Worm (Caenorhabditis elegans) whole organism, dauer: ENCODE data around the gene ketn-1.

ENCODE experiments used
- unc-62 ChIP-seq: sonication (generic microtip); optimal IDR thresholded peaks from 2 replicates; lab custom pipeline; 2017; ENCODE audit warnings: missing biosample characterization, missing genetic modification reagents, missing genetic modification characterization

The ketn-1 gene

ce11 chrV:2807760-2808159 is at the start of gene ketn-1:
Gene ketn-1, minus strand, starts transcription at chrV:2807860.
- no peak for TF ChIP-seq unc-62 (GFP tag; lab: Kevin White, UChicago)

- TF ChIP-seq unc-62 (GFP tag; lab: Kevin White, UChicago) = no peak
These were observed 47.8 kb upstream of the ketn-1 start, which contains the start of gene srj-57 for ce11 chrV:2855473-2855872. Gene srj-57, minus strand, starts transcription at chrV:2855573.

ce11 chrV:2849071-2849470 is 41.4 kb upstream of the ketn-1 start, which contains the start of gene ugt-53:
Gene ugt-53, plus strand, starts transcription at chrV:2849343.
- TF ChIP-seq unc-62 (GFP tag; lab: Kevin White, UChicago) = no peak

- TF ChIP-seq unc-62 (GFP tag; lab: Kevin White, UChicago) = no peak
These were observed 40.8 kb upstream of the ketn-1 start, which contains the start of gene srj-49 for ce11 chrV:2848290-2848937. Gene srj-49, minus strand, starts transcription at chrV:2848340.

DNA sequence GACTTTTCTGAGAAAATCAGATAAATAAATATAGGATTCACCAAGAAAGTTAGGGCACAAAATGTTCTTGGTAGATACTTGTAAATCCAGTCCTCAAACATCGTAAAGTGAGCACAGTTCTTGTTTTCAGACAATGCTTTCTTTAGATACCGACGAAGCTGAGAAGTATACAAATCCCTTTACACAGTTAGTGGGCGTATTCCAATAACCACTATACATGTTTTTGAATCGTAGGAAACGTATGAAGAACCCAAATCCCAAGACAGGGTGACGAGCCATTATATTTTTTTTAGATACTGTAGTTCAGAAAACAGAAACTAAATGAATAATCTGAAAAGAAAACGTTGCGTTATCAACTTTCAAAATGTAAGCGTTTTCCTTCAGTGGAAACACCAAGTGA is 38.1 kb upstream of the ketn-1 start, which contains the start of gene srj-44:
Gene srj-44, minus strand, starts transcription at position 101 of the 400 bp plus-strand sequence.
- no peak for TF ChIP-seq unc-62 (GFP tag; lab: Kevin White, UChicago)

ce11 chrV:2836501-2836900 is 28.8 kb upstream of the ketn-1 start, which contains the start of gene srj-45:
Gene srj-45, minus strand, starts transcription at chrV:2836601.
- no peak for TF ChIP-seq unc-62 (GFP tag; lab: Kevin White, UChicago)

DNA sequence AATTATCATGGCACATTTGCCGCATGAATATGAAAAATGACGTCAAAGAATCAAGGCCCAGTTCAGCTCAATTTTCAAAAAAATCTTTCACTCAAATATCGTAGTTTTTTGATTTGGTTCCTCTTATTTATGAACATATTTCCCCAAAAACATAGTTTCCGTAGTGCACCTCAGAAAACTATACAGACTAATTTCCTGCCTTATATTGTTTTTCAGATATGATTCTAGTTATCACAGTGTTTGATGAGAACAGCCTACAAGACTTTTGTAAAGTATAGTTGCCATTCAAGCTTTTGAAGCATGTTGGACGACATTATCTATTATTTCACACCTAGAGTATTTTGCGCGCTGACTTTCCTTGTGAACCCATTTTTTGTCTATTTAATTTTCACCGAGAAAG is 25.0 kb upstream of the ketn-1 start, which contains the start of gene srj-50:
Gene srj-50, plus strand, starts transcription at position 301 of the 400 bp plus-strand sequence.
- TF ChIP-seq unc-62 (GFP tag; lab: Kevin White, UChicago) = no peak

ce11 chrV:2830817-2831216 is 23.2 kb upstream of the ketn-1 start, which contains the start of gene srw-2:
Gene srw-2, plus strand, starts transcription at chrV:2830878.
- TF ChIP-seq unc-62 (GFP tag; lab: Kevin White, UChicago) = no peak

- TF ChIP-seq unc-62 (GFP tag; lab: Kevin White, UChicago) = no peak
These were observed 19.2 kb upstream of the ketn-1 start, which contains the start of gene T03D3.5 for ce11 chrV:2826815-2827214. Gene T03D3.5, minus strand, starts transcription at chrV:2826835.

DNA sequence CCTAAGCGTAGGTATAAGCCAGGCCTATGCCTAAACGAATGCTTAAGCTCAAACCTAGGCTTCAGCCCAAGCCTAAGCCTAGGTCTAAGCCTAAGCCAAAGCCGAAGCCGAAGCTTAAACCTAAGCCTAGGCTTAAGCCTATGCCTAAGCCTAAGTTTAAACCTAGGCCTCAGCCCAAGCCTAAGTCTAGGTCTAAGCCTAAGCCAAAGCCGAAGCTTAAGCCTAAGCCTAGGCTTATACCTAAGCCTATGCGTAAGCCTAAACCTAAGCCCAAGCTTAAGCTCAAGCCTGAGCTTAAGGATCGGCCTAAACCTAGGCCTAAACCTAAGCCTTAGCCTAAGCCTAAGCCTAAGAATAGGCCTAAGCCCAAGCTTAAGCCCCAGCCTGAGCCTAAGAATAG is 18.3 kb upstream of the ketn-1 start:
- TF ChIP-seq unc-62 (GFP tag; lab: Kevin White, UChicago) = no peak

DNA sequence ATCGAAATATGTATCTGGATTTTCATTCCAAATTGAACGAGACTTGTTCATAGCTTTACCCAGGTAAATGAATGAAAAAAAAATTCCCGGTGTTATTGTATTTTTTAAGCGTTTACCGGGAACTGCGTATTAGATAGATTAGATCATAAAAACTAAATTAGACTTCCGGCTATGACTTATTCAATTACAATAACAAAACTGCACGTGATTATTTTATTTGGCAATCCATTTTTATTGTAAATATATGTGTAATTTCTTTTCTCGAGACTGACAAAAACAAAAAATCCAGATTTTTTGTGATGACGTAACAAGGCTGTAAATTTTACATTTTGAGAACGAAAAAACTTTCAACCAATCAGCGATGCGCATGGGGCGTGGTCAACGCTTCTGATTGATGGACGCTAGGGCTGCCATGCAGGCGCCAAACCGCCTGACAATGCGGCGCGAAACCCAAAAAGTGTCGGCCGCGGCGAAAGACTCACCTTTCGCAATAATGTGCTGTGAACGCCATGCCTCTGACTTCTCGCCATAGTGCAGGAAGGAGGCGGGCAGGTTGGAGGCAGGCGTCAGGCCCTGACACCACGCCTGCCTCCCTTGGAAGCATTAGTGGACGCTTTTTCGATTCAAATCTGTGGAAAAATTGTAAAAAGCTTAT is 14.1 kb upstream of the ketn-1 start, which contains the start of gene srh-36:
Gene srh-36, minus strand, starts transcription at position 51 of the 655 bp plus-strand sequence.
- no peak for TF ChIP-seq unc-62 (GFP tag; lab: Kevin White, UChicago)

DNA sequence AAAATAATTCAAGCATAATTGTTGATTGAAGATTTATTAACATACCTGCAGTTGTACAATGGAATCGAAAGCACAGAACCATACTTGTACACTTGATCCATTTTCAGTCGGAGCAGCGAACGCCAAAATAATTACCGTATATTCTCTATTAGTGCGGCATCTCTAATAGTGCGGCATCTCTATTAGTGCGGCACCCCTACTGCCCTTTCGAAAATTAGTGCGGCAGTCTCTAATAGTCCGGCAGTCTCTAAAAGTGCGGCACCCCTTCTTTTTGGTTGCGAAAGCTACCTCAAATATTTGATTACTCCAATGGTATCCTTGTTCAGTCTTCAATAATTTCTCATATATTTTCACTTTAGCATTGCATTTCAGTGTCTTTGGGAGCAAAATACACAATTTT is 10.5 kb upstream of the ketn-1 start, which contains the start of gene srt-34:
Gene srt-34, minus strand, starts transcription at position 101 of the 400 bp plus-strand sequence.
- no peak for TF ChIP-seq unc-62 (GFP tag; lab: Kevin White, UChicago)

- no peak for TF ChIP-seq unc-62 (GFP tag; lab: Kevin White, UChicago)
These were observed 8.3 kb upstream of the ketn-1 start, which contains the start of gene F54E2.5 for ce11 chrV:2815956-2816355. Gene F54E2.5, minus strand, starts transcription at chrV:2816056.

DNA sequence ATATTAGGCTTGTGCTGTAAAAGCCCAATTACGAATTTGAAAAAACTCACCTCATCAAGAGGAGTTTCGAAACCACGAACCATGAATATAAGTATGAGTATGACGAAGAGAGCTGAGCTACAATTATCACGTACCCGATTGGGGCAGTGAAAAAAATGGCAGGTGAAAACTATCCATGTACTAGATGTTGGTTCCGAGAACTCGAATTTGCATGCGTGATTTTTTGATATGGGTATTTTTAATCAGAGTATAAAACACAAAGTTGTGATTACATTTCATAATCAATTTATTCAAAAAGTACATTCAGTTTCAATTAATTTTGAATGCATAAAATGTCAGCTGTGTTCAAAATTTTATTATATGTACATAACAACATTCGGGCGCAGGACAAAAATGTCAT is 6.2 kb upstream of the ketn-1 start, which contains the start of gene F54E2.9:
Gene F54E2.9, minus strand, starts transcription at position 132 of the 400 bp plus-strand sequence.
- no peak for TF ChIP-seq unc-62 (GFP tag; lab: Kevin White, UChicago)

DNA sequence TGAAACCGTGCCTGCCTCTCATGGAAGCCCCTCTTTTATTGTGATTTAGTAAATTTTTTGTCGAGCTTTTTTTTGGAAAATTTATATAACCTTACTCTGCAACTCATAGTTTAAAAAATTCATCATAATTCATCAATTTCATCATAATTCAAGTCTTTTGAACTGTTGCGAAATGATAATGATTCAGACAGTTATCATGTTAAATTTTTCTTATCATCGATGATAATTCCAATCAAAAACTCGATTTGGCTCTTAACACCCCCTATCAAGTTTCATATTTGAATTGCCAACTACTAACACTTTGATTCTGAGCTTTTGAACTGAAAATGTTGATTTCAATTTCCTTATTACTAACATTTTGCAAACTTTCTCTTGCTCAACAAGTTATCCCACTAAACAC is 2.5 kb upstream of the ketn-1 start, which contains the start of gene F54E2.1:
Gene F54E2.1, plus strand, starts transcription at position 235 of the 400 bp plus-strand sequence.
- TF ChIP-seq unc-62 (GFP tag; lab: Kevin White, UChicago) = no peak

ce11 chrV:2809443-2809842 is 1.8 kb upstream of the ketn-1 start:
- no peak for TF ChIP-seq unc-62 (GFP tag; lab: Kevin White, UChicago)
